Worm (Caenorhabditis elegans) whole organism, L1 larva: Measurements from ENCODE around the gene cls-1.

Source experiments
- C04F5.9 ChIP-seq: sonication (generic microtip); optimal IDR thresholded peaks from 2 replicates; lab custom pipeline; 2016; ENCODE audit warnings: missing genetic modification characterization, missing compliant biosample characterization
- C16A3.4 ChIP-seq: fragments of 150-350 bp; optimal IDR thresholded peaks from 2 replicates; lab custom pipeline; 2014; ENCODE audit warnings: missing biosample characterization, missing genetic modification characterization
- Y116A8C.19 ChIP-seq: sonication (generic microtip); optimal IDR thresholded peaks from 2 replicates; lab custom pipeline; 2016; ENCODE audit warnings: missing compliant biosample characterization, missing genetic modification characterization, borderline replicate concordance
- ama-1 ChIP-seq: fragments of 150-350 bp; optimal IDR thresholded peaks from 2 replicates; lab custom pipeline; 2014
- blmp-1 ChIP-seq: fragments of 150-350 bp; optimal IDR thresholded peaks from 2 replicates; lab custom pipeline; 2014; ENCODE audit warnings: missing biosample characterization, missing genetic modification characterization
- dpl-1 ChIP-seq, 3 experiments: fragments of 150-350 bp in 2 of 3; sonication (generic microtip) in 1 of 3; optimal IDR thresholded peaks; 2 replicates each; lab custom pipeline; 2014 to 2017; ENCODE audit warnings: missing biosample characterization in 3 of 3, missing genetic modification characterization in 3 of 3, missing genetic modification reagents in 3 of 3
- efl-1 ChIP-seq, 4 experiments: fragments of 150-350 bp; optimal IDR thresholded peaks in 3 of 4; peaks in 1 of 4; 1 replicate in 1 of 4; 2 replicates in 3 of 4; lab custom pipeline; 2014; ENCODE audit warnings: missing biosample characterization in 2 of 4, missing genetic modification characterization in 2 of 4, missing genetic modification reagents in 2 of 4
- efl-3 ChIP-seq: fragments of 200-800 bp; sonication (Bioruptor generic); optimal IDR thresholded peaks from 2 replicates; lab custom pipeline; 2018; ENCODE audit warnings: mild to moderate bottlenecking, missing genetic modification characterization, missing compliant biosample characterization
- elt-3 ChIP-seq, 6 experiments: fragments of 150-350 bp in 1 of 6; sonication (generic microtip); optimal IDR thresholded peaks; 2 replicates each; lab custom pipeline; 2017 to 2018; ENCODE audit warnings: missing biosample characterization in 6 of 6, missing genetic modification characterization in 6 of 6, inconsistent platforms in 1 of 6
- ets-5 ChIP-seq: fragments of 200-800 bp; sonication (Bioruptor generic); IDR thresholded peaks from 2 replicates; pipeline ENCODE4 v1.3.6; 2022; ENCODE audit warnings: missing genetic modification characterization, missing compliant biosample characterization
- grh-1 ChIP-seq: fragments of 200-800 bp; sonication (Bioruptor generic); IDR thresholded peaks from 2 replicates; pipeline ENCODE4 v1.3.6; 2022; ENCODE audit warnings: missing genetic modification reagents, missing genetic modification characterization, missing compliant biosample characterization
- hlh-17 ChIP-seq: fragments of 200-800 bp; sonication (Bioruptor generic); optimal IDR thresholded peaks from 2 replicates; lab custom pipeline; 2018; ENCODE audit warnings: missing genetic modification characterization, mild to moderate bottlenecking, missing compliant biosample characterization, moderate library complexity, borderline replicate concordance
- hlh-4 ChIP-seq: sonication (generic microtip); optimal IDR thresholded peaks from 2 replicates; lab custom pipeline; 2016; ENCODE audit warnings: mild to moderate bottlenecking, missing genetic modification characterization, missing compliant biosample characterization
- lin-13 ChIP-seq: fragments of 150-350 bp; optimal IDR thresholded peaks from 2 replicates; lab custom pipeline; 2014; ENCODE audit warnings: missing biosample characterization, missing genetic modification reagents, missing genetic modification characterization
- lin-14 ChIP-seq: fragments of 200-800 bp; sonication (Bioruptor generic); optimal IDR thresholded peaks from 2 replicates; lab custom pipeline; 2018; ENCODE audit warnings: mild to moderate bottlenecking, missing genetic modification characterization, moderate library complexity, missing compliant biosample characterization
- lin-35 ChIP-seq, 2 experiments: fragments of 150-350 bp; optimal IDR thresholded peaks; 2 replicates each; lab custom pipeline; 2014; ENCODE audit warnings: missing biosample characterization in 2 of 2, missing genetic modification characterization in 2 of 2, missing genetic modification reagents in 2 of 2
- lsy-2 ChIP-seq, 2 experiments: fragments of 150-350 bp; optimal IDR thresholded peaks; 2 replicates each; lab custom pipeline; 2014; ENCODE audit warnings: missing biosample characterization in 2 of 2, missing genetic modification characterization in 2 of 2
- mab-9 ChIP-seq: fragments of 200-800 bp; sonication (Bioruptor generic); IDR thresholded peaks from 2 replicates; pipeline ENCODE4 v1.3.6; 2022; ENCODE audit warnings: missing genetic modification reagents, missing genetic modification characterization, missing compliant biosample characterization
- mep-1 ChIP-seq: fragments of 150-350 bp; optimal IDR thresholded peaks from 2 replicates; lab custom pipeline; 2014; ENCODE audit warnings: missing biosample characterization, missing genetic modification characterization
- nhr-12 ChIP-seq: sonication (generic microtip); optimal IDR thresholded peaks from 2 replicates; lab custom pipeline; 2017; ENCODE audit warnings: missing biosample characterization, missing genetic modification characterization
- nhr-19 ChIP-seq: fragments of 200-800 bp; sonication (Bioruptor generic); conservative IDR thresholded peaks from 2 replicates; pipeline ENCODE4 v1.3.6; 2022; ENCODE audit warnings: missing genetic modification characterization, missing compliant biosample characterization
- nhr-20 ChIP-seq: sonication (generic microtip); optimal IDR thresholded peaks from 2 replicates; lab custom pipeline; 2016; ENCODE audit warnings: mild to moderate bottlenecking, missing genetic modification characterization, missing compliant biosample characterization
- nhr-28 ChIP-seq: fragments of 150-350 bp; optimal IDR thresholded peaks from 2 replicates; lab custom pipeline; 2014; ENCODE audit warnings: missing biosample characterization, missing genetic modification characterization
- nhr-47 ChIP-seq: sonication (generic microtip); optimal IDR thresholded peaks from 2 replicates; lab custom pipeline; 2016; ENCODE audit warnings: mild to moderate bottlenecking, missing genetic modification characterization, moderate library complexity, missing compliant biosample characterization
- nhr-71 ChIP-seq: sonication (generic microtip); optimal IDR thresholded peaks from 2 replicates; lab custom pipeline; 2016; ENCODE audit warnings: mild to moderate bottlenecking, missing genetic modification characterization, moderate library complexity, missing compliant biosample characterization
- nhr-84 ChIP-seq: sonication (generic microtip); optimal IDR thresholded peaks from 2 replicates; lab custom pipeline; 2017; ENCODE audit warnings: missing biosample characterization, missing genetic modification characterization
- nhr-85 ChIP-seq: sonication (generic microtip); peaks from one replicate; lab custom pipeline; 2016; ENCODE audit warnings: missing genetic modification characterization, inconsistent platforms, missing compliant biosample characterization
- nhr-90 ChIP-seq: sonication (generic microtip); optimal IDR thresholded peaks from 2 replicates; lab custom pipeline; 2016; ENCODE audit warnings: mild to moderate bottlenecking, missing genetic modification characterization, missing compliant biosample characterization; ENCODE audit not compliant: poor library complexity
- pag-3 ChIP-seq: sonication (generic microtip); optimal IDR thresholded peaks from 2 replicates; lab custom pipeline; 2017; ENCODE audit warnings: missing genetic modification characterization, mild to moderate bottlenecking, missing compliant biosample characterization, antibody characterized with exemption, borderline replicate concordance; ENCODE audit not compliant: insufficient read depth
- pax-3 ChIP-seq: fragments of 200-800 bp; sonication (Bioruptor generic); optimal IDR thresholded peaks from 2 replicates; lab custom pipeline; 2018; ENCODE audit warnings: mild to moderate bottlenecking, missing genetic modification characterization, moderate library complexity, missing compliant biosample characterization
- pqm-1 ChIP-seq: sonication (generic microtip); optimal IDR thresholded peaks from 3 replicates; lab custom pipeline; 2017; ENCODE audit warnings: missing biosample characterization, missing genetic modification characterization
- snu-23 ChIP-seq: sonication (generic microtip); optimal IDR thresholded peaks from 2 replicates; lab custom pipeline; 2016; ENCODE audit warnings: missing genetic modification characterization, missing compliant biosample characterization
- sox-4 ChIP-seq: sonication (generic microtip); optimal IDR thresholded peaks from 2 replicates; lab custom pipeline; 2016; ENCODE audit warnings: missing genetic modification characterization, missing compliant biosample characterization
- tbx-2 ChIP-seq: sonication (generic microtip); optimal IDR thresholded peaks from 2 replicates; lab custom pipeline; 2016; ENCODE audit warnings: missing genetic modification characterization, missing compliant biosample characterization
- tlp-1 ChIP-seq: fragments of 150-350 bp; optimal IDR thresholded peaks from 2 replicates; lab custom pipeline; 2014; ENCODE audit warnings: missing biosample characterization, missing genetic modification characterization
- unc-30 ChIP-seq: sonication (generic microtip); optimal IDR thresholded peaks from 2 replicates; lab custom pipeline; 2017; ENCODE audit warnings: missing biosample characterization, missing genetic modification characterization
- unc-98 ChIP-seq: fragments of 200-800 bp; sonication (Bioruptor generic); IDR thresholded peaks from 2 replicates; pipeline ENCODE4 v1.3.6; 2022; ENCODE audit warnings: missing genetic modification characterization, missing compliant biosample characterization
- xbp-1 ChIP-seq: sonication (generic microtip); optimal IDR thresholded peaks from 2 replicates; lab custom pipeline; 2016; ENCODE audit warnings: missing genetic modification characterization, missing compliant biosample characterization
- ztf-11 ChIP-seq, 2 experiments: sonication (generic microtip); optimal IDR thresholded peaks; 2 replicates each; lab custom pipeline; 2016 to 2017; ENCODE audit warnings: missing genetic modification characterization in 2 of 2, missing biosample characterization in 1 of 2, missing compliant biosample characterization in 1 of 2
- ztf-4 ChIP-seq: fragments of 150-350 bp; optimal IDR thresholded peaks from 2 replicates; lab custom pipeline; 2014; ENCODE audit warnings: missing biosample characterization, missing genetic modification characterization

cls-1 gene

DNA sequence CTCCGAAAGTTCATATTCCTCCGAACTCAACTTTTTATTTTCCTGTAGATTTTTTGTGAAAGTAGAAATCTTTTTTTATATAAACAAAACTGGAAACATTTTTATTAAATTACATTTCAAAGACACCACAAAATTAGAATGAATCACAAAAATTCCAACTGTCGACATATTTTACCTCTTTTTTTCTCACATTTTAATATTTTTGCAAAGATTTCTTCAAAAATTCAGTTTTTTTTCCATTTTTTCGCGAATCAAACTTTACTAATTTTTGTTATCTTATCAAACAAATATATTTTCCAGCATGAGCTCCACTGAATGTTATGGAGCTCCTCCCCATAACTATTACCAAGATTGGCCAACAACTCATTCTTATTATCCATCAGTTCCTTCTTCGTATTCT lies 47.4 kb downstream of the cls-1 start, which contains the start of gene ceh-13:
Gene ceh-13, plus strand, starts transcription at position 301 of the 400 bp plus-strand sequence.
- no peak for TF ChIP-seq hlh-17 (GFP tag; lab: Kevin White, UChicago)
- no peak for TF ChIP-seq mab-9

- TF ChIP-seq nhr-20 (tag; lab: Kevin White, UChicago) (peak; percentile 17), tbx-2 (tag; lab: Kevin White, UChicago) (no peak), hlh-17 (GFP tag; lab: Kevin White, UChicago) (no peak), efl-1 (optimal IDR thresholded peaks at IDR 0.05; lab: Kevin White, UChicago) (no peak), efl-1 (GFP tag; optimal IDR thresholded peaks at IDR 0.05 in 1 of 2; lab: Kevin White, UChicago) (no peak), efl-3 (GFP tag; lab: Kevin White, UChicago) (no peak), nhr-90 (tag; lab: Kevin White, UChicago) (no peak), hlh-4 (tag; lab: Kevin White, UChicago) (no peak), snu-23 (peak; percentile 25), C16A3.4 (no peak), unc-30 (no peak), ztf-11 (tag; optimal IDR thresholded peaks at IDR 0.05; lab: Kevin White, UChicago) (no peak), lin-13 (GFP tag; lab: Kevin White, UChicago) (no peak), mep-1 (tag; lab: Kevin White, UChicago) (no peak), nhr-84 (tag; lab: Kevin White, UChicago) (no peak), blmp-1 (tag; lab: Kevin White, UChicago) (peak; percentile 70), C04F5.9 (no peak), nhr-47 (tag; lab: Kevin White, UChicago) (no peak), nhr-19 (GFP tag; lab: Robert Waterston, UW) (no peak), pax-3 (tag; lab: Kevin White, UChicago) (no peak), nhr-71 (tag; lab: Kevin White, UChicago) (peak; percentile 16), nhr-12 (tag; lab: Kevin White, UChicago) (no peak), dpl-1 (GFP tag; optimal IDR thresholded peaks at IDR 0.05; lab: Kevin White, UChicago) (no peak), pag-3 (tag; lab: Kevin White, UChicago) (no peak), xbp-1 (no peak), mab-9 (no peak), Y116A8C.19 (tag; lab: Kevin White, UChicago) (no peak), unc-98 (GFP tag; lab: Robert Waterston, UW) (no peak), ztf-4 (tag; lab: Kevin White, UChicago) (no peak), tlp-1 (tag; lab: Kevin White, UChicago) (no peak), lin-14 (GFP tag; lab: Kevin White, UChicago) (peak; percentile 5), sox-4 (tag; lab: Kevin White, UChicago) (no peak), nhr-85 (tag; lab: Kevin White, UChicago) (peak; percentile 65), lsy-2 (tag; optimal IDR thresholded peaks at IDR 0.05; lab: Kevin White, UChicago) (peak; percentile 22 to 67), elt-3 (tag; optimal IDR thresholded peaks at IDR 0.05; lab: Kevin White, UChicago) (peak in 2 of 6 experiments; percentile 25 to 36), grh-1 (peak; percentile 49), ama-1 (lab: Kevin White, UChicago) (no peak), ets-5 (GFP tag; lab: Robert Waterston, UW) (no peak), lin-35 (GFP tag; optimal IDR thresholded peaks at IDR 0.05; lab: Kevin White, UChicago) (peak in 1 of 2 experiments; percentile 17), pqm-1 (tag; lab: Kevin White, UChicago) (no peak), nhr-28 (tag; lab: Kevin White, UChicago) (no peak)
Observed at ce11 chrIII:7557930-7558470, 50.0 kb downstream of the cls-1 start.
